Worm (Caenorhabditis elegans): ENCODE data around the gene C28G1.2.

The C28G1.2 gene

DNA sequence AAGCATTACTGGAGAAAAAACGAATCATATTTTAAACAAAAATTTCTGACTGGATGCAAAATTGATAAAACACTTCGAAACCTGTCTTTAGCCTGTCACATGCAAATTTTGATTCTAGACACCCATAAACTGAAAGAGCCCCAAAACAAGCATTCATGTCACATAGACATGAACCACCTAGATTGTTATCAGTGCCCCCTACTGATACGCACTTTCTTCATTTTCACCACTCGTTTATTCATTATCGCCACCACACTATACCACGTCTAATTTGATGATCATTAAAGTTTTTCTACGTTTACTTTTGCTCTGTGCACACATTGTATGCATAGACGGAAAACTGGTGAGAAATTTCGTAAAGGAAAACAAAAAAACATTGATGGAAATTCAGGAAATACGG is 23.9 kb upstream of the C28G1.2 start, which contains the start of gene cnnm-2:
Gene cnnm-2 (plus strand): TSS at position 190 of the 400 bp plus-strand sequence.
- TF ChIP-seq sma-3 (GFP tag; optimal IDR thresholded peaks at IDR 0.05) (no peak), crh-2 (tag; optimal IDR thresholded peaks at IDR 0.05) (peak; percentile 53), fos-1 (tag; optimal IDR thresholded peaks at IDR 0.05) (peak; percentile 82)

ce11 chrX:8817929-8818328 is 17.9 kb upstream of the C28G1.2 start:
- TF ChIP-seq fos-1 (tag; optimal IDR thresholded peaks at IDR 0.05) (peak; percentile 30), lsy-2 (tag; optimal IDR thresholded peaks at IDR 0.05) (no peak)

DNA sequence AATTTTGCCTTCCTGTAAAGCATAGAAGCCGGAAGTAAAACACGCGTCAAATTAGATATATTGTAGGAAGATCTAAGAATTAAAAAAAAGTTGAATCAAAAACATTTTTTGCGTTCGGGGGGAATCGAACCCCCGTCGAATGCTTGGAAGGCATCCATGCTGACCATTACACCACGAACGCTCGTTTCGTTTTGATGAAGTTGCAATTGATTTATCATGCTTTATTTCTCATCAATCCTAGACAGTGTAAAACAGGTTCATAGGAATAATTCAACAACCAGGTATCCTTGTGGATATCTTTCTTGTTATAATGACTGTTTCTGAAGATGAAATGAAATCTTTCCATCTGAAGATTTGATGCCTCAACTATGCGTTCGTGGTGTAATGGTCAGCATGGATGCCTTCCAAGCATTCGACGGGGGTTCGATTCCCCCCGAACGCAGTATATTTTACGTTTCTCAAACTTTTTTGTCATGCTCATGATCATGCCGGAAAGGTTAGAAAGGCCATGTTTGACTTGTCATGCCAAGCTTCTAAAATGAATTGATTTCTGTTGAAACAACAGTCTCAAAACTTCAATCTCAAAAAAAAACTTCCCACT is 15.9 kb upstream of the C28G1.2 start:
- peak; percentile 14 for TF ChIP-seq sma-3 (GFP tag; optimal IDR thresholded peaks at IDR 0.05)
- no peak for TF ChIP-seq lsy-2 (tag; optimal IDR thresholded peaks at IDR 0.05)
- TF ChIP-seq nhr-10 (tag; optimal IDR thresholded peaks at IDR 0.05) = no peak
- TF ChIP-seq nhr-129 (tag; optimal IDR thresholded peaks at IDR 0.05) = no peak
- TF ChIP-seq nhr-21 (tag; optimal IDR thresholded peaks at IDR 0.05) = peak; percentile 62

DNA sequence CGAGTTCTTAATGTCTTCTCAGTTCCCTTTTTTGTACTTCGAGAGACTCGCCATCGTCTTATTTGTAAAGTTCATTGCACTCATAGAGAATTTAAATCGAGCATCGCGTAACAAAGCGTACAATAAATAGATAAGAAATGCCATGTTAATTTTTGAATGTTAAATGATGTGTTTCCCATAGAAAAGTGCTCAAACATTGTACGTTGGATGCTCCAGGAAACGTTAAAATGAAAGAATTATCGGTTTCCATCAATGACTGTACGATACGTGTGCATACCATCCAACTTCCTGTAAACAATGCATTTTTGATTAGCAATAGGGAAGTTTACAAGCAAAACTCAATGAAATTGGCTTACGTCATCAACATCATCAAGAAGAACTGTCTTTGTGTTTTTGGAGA is 15.2 kb upstream of the C28G1.2 start:
- TF ChIP-seq nhr-25 (tag; optimal IDR thresholded peaks at IDR 0.05) (no peak), nhr-237 (tag; optimal IDR thresholded peaks at IDR 0.05) (no peak), mbf-1 (tag; optimal IDR thresholded peaks at IDR 0.05) (no peak), lsy-2 (tag; optimal IDR thresholded peaks at IDR 0.05) (no peak), nhr-11 (tag; optimal IDR thresholded peaks at IDR 0.05) (no peak), zag-1 (tag; optimal IDR thresholded peaks at IDR 0.05) (no peak), gmeb-1 (tag; optimal IDR thresholded peaks at IDR 0.05) (peak; percentile 3), ama-1 (optimal IDR thresholded peaks at IDR 0.05) (no peak), ceh-16 (tag; optimal IDR thresholded peaks at IDR 0.05) (no peak), peb-1 (tag; optimal IDR thresholded peaks at IDR 0.05) (no peak), skn-1 (tag; optimal IDR thresholded peaks at IDR 0.05) (no peak), crh-2 (tag; optimal IDR thresholded peaks at IDR 0.05) (peak; percentile 68), fos-1 (tag; optimal IDR thresholded peaks at IDR 0.05) (peak; percentile 92), ZK546.5 (tag; optimal IDR thresholded peaks at IDR 0.05) (no peak), sma-9 (GFP tag; optimal IDR thresholded peaks at IDR 0.05) (peak; percentile 23), sma-9 (tag; optimal IDR thresholded peaks at IDR 0.05) (no peak), lin-39 (tag; optimal IDR thresholded peaks at IDR 0.05) (no peak), mab-5 (tag; optimal IDR thresholded peaks at IDR 0.05) (no peak), lin-11 (tag; optimal IDR thresholded peaks at IDR 0.05) (no peak)

DNA sequence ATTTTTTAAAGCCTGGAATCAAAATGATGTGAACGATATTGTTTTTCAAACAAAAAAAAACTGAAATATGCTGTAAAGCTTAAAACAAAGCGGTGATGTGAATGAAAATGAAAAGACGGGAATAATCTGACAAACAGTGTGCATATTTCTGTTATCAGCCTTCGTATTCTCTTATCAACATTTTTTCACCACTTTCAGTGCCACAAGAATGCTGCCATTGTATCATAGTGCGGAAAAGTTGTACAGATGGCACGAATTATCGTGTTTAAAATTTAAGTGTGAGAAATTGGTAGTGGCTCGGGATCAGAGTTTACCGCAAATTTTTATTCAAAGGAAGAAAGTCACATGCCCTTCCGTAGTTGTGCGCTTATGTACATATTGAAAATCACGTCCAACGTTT is 11.4 kb upstream of the C28G1.2 start, which contains the start of gene ifd-1:
Gene ifd-1 (minus strand): TSS at position 12 of the 400 bp plus-strand sequence.
- TF ChIP-seq nhr-21 (tag; optimal IDR thresholded peaks at IDR 0.05) (no peak), alr-1 (tag; optimal IDR thresholded peaks at IDR 0.05) (no peak), aly-2 (tag; optimal IDR thresholded peaks at IDR 0.05) (no peak), elt-1 (tag; optimal IDR thresholded peaks at IDR 0.05) (no peak), nhr-237 (tag; optimal IDR thresholded peaks at IDR 0.05) (no peak), egl-27 (tag; optimal IDR thresholded peaks at IDR 0.05) (no peak), gmeb-1 (tag; optimal IDR thresholded peaks at IDR 0.05) (no peak), C34F6.9 (tag; optimal IDR thresholded peaks at IDR 0.05) (no peak), crh-2 (tag; optimal IDR thresholded peaks at IDR 0.05) (peak; percentile 54), sma-9 (GFP tag; optimal IDR thresholded peaks at IDR 0.05) (peak; percentile 61), sma-9 (tag; optimal IDR thresholded peaks at IDR 0.05) (no peak), nhr-77 (tag; optimal IDR thresholded peaks at IDR 0.05) (no peak), sma-3 (GFP tag; optimal IDR thresholded peaks at IDR 0.05) (no peak), nhr-129 (tag; optimal IDR thresholded peaks at IDR 0.05) (peak; percentile 8), blmp-1 (tag; optimal IDR thresholded peaks at IDR 0.05; ENCODE audit: insufficient read depth) (no peak), mab-5 (tag; optimal IDR thresholded peaks at IDR 0.05) (no peak), nhr-23 (tag; optimal IDR thresholded peaks at IDR 0.05) (no peak), F13H6.1 (tag; optimal IDR thresholded peaks at IDR 0.05) (peak; percentile 14), ztf-11 (tag; optimal IDR thresholded peaks at IDR 0.05) (no peak), ZK546.5 (tag; optimal IDR thresholded peaks at IDR 0.05) (no peak), fos-1 (tag; optimal IDR thresholded peaks at IDR 0.05) (peak; percentile 96), ztf-1 (GFP tag; conservative IDR thresholded peaks at IDR 0.05) (no peak)
